Worm (Caenorhabditis elegans) whole organism, L1 larva: ENCODE measurements around the gene hsp-12.3.

Experiments
- C16A3.4 ChIP-seq: fragments of 150-350 bp; optimal IDR thresholded peaks from 2 replicates; lab custom pipeline; 2014; ENCODE audit warnings: missing biosample characterization, missing genetic modification characterization
- F16B12.6 ChIP-seq: fragments of 150-350 bp; optimal IDR thresholded peaks from 2 replicates; lab custom pipeline; 2014; ENCODE audit warnings: missing biosample characterization, missing genetic modification characterization
- alr-1 ChIP-seq: fragments of 200-800 bp; sonication (Bioruptor generic); optimal IDR thresholded peaks from 2 replicates; lab custom pipeline; 2018; ENCODE audit warnings: borderline replicate concordance, mild to moderate bottlenecking, missing genetic modification characterization, missing compliant biosample characterization
- aly-2 ChIP-seq: fragments of 150-350 bp; optimal IDR thresholded peaks from 2 replicates; lab custom pipeline; 2014; ENCODE audit warnings: missing biosample characterization, missing genetic modification characterization
- blmp-1 ChIP-seq: fragments of 150-350 bp; optimal IDR thresholded peaks from 2 replicates; lab custom pipeline; 2014; ENCODE audit warnings: missing biosample characterization, missing genetic modification characterization
- dpl-1 ChIP-seq, 3 experiments: fragments of 150-350 bp in 2 of 3; sonication (generic microtip) in 1 of 3; optimal IDR thresholded peaks; 2 replicates each; lab custom pipeline; 2014 to 2017; ENCODE audit warnings: missing biosample characterization in 3 of 3, missing genetic modification characterization in 3 of 3, missing genetic modification reagents in 3 of 3
- dsc-1 ChIP-seq: sonication (generic microtip); optimal IDR thresholded peaks from 2 replicates; lab custom pipeline; 2016; ENCODE audit warnings: mild to moderate bottlenecking, missing genetic modification characterization, missing compliant biosample characterization
- efl-1 ChIP-seq, 4 experiments: fragments of 150-350 bp; optimal IDR thresholded peaks in 3 of 4; peaks in 1 of 4; 1 replicate in 1 of 4; 2 replicates in 3 of 4; lab custom pipeline; 2014; ENCODE audit warnings: missing biosample characterization in 2 of 4, missing genetic modification characterization in 2 of 4, missing genetic modification reagents in 2 of 4
- efl-3 ChIP-seq: fragments of 200-800 bp; sonication (Bioruptor generic); optimal IDR thresholded peaks from 2 replicates; lab custom pipeline; 2018; ENCODE audit warnings: mild to moderate bottlenecking, missing genetic modification characterization, missing compliant biosample characterization
- egl-13 ChIP-seq: sonication (generic microtip); optimal IDR thresholded peaks from 2 replicates; lab custom pipeline; 2016; ENCODE audit warnings: missing genotype, missing genetic modification reagents, missing genetic modification characterization, missing compliant biosample characterization
- elt-3 ChIP-seq, 6 experiments: fragments of 150-350 bp in 1 of 6; sonication (generic microtip); optimal IDR thresholded peaks; 2 replicates each; lab custom pipeline; 2017 to 2018; ENCODE audit warnings: missing biosample characterization in 6 of 6, missing genetic modification characterization in 6 of 6, inconsistent platforms in 1 of 6
- ets-5 ChIP-seq: fragments of 200-800 bp; sonication (Bioruptor generic); IDR thresholded peaks from 2 replicates; pipeline ENCODE4 v1.3.6; 2022; ENCODE audit warnings: missing genetic modification characterization, missing compliant biosample characterization
- fkh-4 ChIP-seq: sonication (generic microtip); optimal IDR thresholded peaks from 2 replicates; lab custom pipeline; 2016; ENCODE audit warnings: missing compliant biosample characterization, missing genetic modification characterization, borderline replicate concordance
- fkh-8 ChIP-seq: sonication (generic microtip); optimal IDR thresholded peaks from 2 replicates; lab custom pipeline; 2016; ENCODE audit warnings: mild to moderate bottlenecking, missing genetic modification characterization, missing compliant biosample characterization
- fos-1 ChIP-seq: fragments of 150-350 bp; optimal IDR thresholded peaks from 2 replicates; lab custom pipeline; 2014; ENCODE audit warnings: missing biosample characterization, missing genetic modification characterization
- grh-1 ChIP-seq: fragments of 200-800 bp; sonication (Bioruptor generic); IDR thresholded peaks from 2 replicates; pipeline ENCODE4 v1.3.6; 2022; ENCODE audit warnings: missing genetic modification reagents, missing genetic modification characterization, missing compliant biosample characterization
- hlh-17 ChIP-seq: fragments of 200-800 bp; sonication (Bioruptor generic); optimal IDR thresholded peaks from 2 replicates; lab custom pipeline; 2018; ENCODE audit warnings: missing genetic modification characterization, mild to moderate bottlenecking, missing compliant biosample characterization, moderate library complexity, borderline replicate concordance
- hlh-4 ChIP-seq: sonication (generic microtip); optimal IDR thresholded peaks from 2 replicates; lab custom pipeline; 2016; ENCODE audit warnings: mild to moderate bottlenecking, missing genetic modification characterization, missing compliant biosample characterization
- isw-1 ChIP-seq: fragments of 200-800 bp; sonication (Bioruptor generic); IDR thresholded peaks from 2 replicates; pipeline ENCODE4 v1.3.6; 2022; ENCODE audit warnings: missing genetic modification characterization, missing compliant biosample characterization
- lin-14 ChIP-seq: fragments of 200-800 bp; sonication (Bioruptor generic); optimal IDR thresholded peaks from 2 replicates; lab custom pipeline; 2018; ENCODE audit warnings: mild to moderate bottlenecking, missing genetic modification characterization, moderate library complexity, missing compliant biosample characterization
- lin-15B ChIP-seq: fragments of 150-350 bp; sonication (generic microtip); optimal IDR thresholded peaks from 3 replicates; lab custom pipeline; 2014; ENCODE audit warnings: missing biosample characterization, missing genetic modification characterization
- lin-35 ChIP-seq, 2 experiments: fragments of 150-350 bp; optimal IDR thresholded peaks; 2 replicates each; lab custom pipeline; 2014; ENCODE audit warnings: missing biosample characterization in 2 of 2, missing genetic modification characterization in 2 of 2, missing genetic modification reagents in 2 of 2
- lir-3 ChIP-seq: sonication (generic microtip); optimal IDR thresholded peaks from 2 replicates; lab custom pipeline; 2016; ENCODE audit warnings: mild to moderate bottlenecking, missing genetic modification characterization, moderate library complexity, missing compliant biosample characterization; ENCODE audit not compliant: poor library complexity
- mab-9 ChIP-seq: fragments of 200-800 bp; sonication (Bioruptor generic); IDR thresholded peaks from 2 replicates; pipeline ENCODE4 v1.3.6; 2022; ENCODE audit warnings: missing genetic modification reagents, missing genetic modification characterization, missing compliant biosample characterization
- mdl-1 ChIP-seq, 2 experiments: fragments of 150-350 bp; optimal IDR thresholded peaks; 2 replicates each; lab custom pipeline; 2014 to 2017; ENCODE audit warnings: missing biosample characterization in 2 of 2, missing genetic modification characterization in 2 of 2, inconsistent platforms in 1 of 2
- mep-1 ChIP-seq: fragments of 150-350 bp; optimal IDR thresholded peaks from 2 replicates; lab custom pipeline; 2014; ENCODE audit warnings: missing biosample characterization, missing genetic modification characterization
- nhr-11 ChIP-seq: fragments of 150-350 bp; optimal IDR thresholded peaks from 2 replicates; lab custom pipeline; 2014; ENCODE audit warnings: missing biosample characterization, missing genetic modification characterization
- nhr-19 ChIP-seq: fragments of 200-800 bp; sonication (Bioruptor generic); conservative IDR thresholded peaks from 2 replicates; pipeline ENCODE4 v1.3.6; 2022; ENCODE audit warnings: missing genetic modification characterization, missing compliant biosample characterization
- nhr-20 ChIP-seq: sonication (generic microtip); optimal IDR thresholded peaks from 2 replicates; lab custom pipeline; 2016; ENCODE audit warnings: mild to moderate bottlenecking, missing genetic modification characterization, missing compliant biosample characterization
- nhr-237 ChIP-seq: fragments of 150-350 bp; optimal IDR thresholded peaks from 2 replicates; lab custom pipeline; 2014; ENCODE audit warnings: missing biosample characterization, missing genetic modification characterization
- nhr-28 ChIP-seq: fragments of 150-350 bp; optimal IDR thresholded peaks from 2 replicates; lab custom pipeline; 2014; ENCODE audit warnings: missing biosample characterization, missing genetic modification characterization
- nhr-47 ChIP-seq: sonication (generic microtip); optimal IDR thresholded peaks from 2 replicates; lab custom pipeline; 2016; ENCODE audit warnings: mild to moderate bottlenecking, missing genetic modification characterization, moderate library complexity, missing compliant biosample characterization
- nhr-85 ChIP-seq: sonication (generic microtip); peaks from one replicate; lab custom pipeline; 2016; ENCODE audit warnings: missing genetic modification characterization, inconsistent platforms, missing compliant biosample characterization
- pax-3 ChIP-seq: fragments of 200-800 bp; sonication (Bioruptor generic); optimal IDR thresholded peaks from 2 replicates; lab custom pipeline; 2018; ENCODE audit warnings: mild to moderate bottlenecking, missing genetic modification characterization, moderate library complexity, missing compliant biosample characterization
- pqm-1 ChIP-seq: sonication (generic microtip); optimal IDR thresholded peaks from 3 replicates; lab custom pipeline; 2017; ENCODE audit warnings: missing biosample characterization, missing genetic modification characterization
- rnt-1 ChIP-seq: sonication (generic microtip); optimal IDR thresholded peaks from 2 replicates; lab custom pipeline; 2016; ENCODE audit warnings: mild to moderate bottlenecking, missing genetic modification characterization, moderate library complexity, missing compliant biosample characterization
- skn-1 ChIP-seq: fragments of 150-350 bp; optimal IDR thresholded peaks from 2 replicates; lab custom pipeline; 2014; ENCODE audit warnings: missing biosample characterization, missing genetic modification characterization
- sptf-1 ChIP-seq: fragments of 150-350 bp; optimal IDR thresholded peaks from 2 replicates; lab custom pipeline; 2014; ENCODE audit warnings: missing biosample characterization, missing genetic modification characterization
- swsn-7 ChIP-seq: sonication (generic microtip); optimal IDR thresholded peaks from 2 replicates; lab custom pipeline; 2016; ENCODE audit warnings: missing genetic modification characterization, missing compliant biosample characterization
- tbx-2 ChIP-seq: sonication (generic microtip); optimal IDR thresholded peaks from 2 replicates; lab custom pipeline; 2016; ENCODE audit warnings: missing genetic modification characterization, missing compliant biosample characterization
- unc-130 ChIP-seq: fragments of 150-350 bp; optimal IDR thresholded peaks from 2 replicates; lab custom pipeline; 2017; ENCODE audit warnings: missing biosample characterization, missing genetic modification characterization, inconsistent platforms
- unc-86 ChIP-seq: sonication (generic microtip); optimal IDR thresholded peaks from 2 replicates; lab custom pipeline; 2016; ENCODE audit warnings: missing genetic modification characterization, missing compliant biosample characterization
- unc-98 ChIP-seq: fragments of 200-800 bp; sonication (Bioruptor generic); IDR thresholded peaks from 2 replicates; pipeline ENCODE4 v1.3.6; 2022; ENCODE audit warnings: missing genetic modification characterization, missing compliant biosample characterization
- zip-4 ChIP-seq: fragments of 200-800 bp; sonication (Bioruptor generic); optimal IDR thresholded peaks from 2 replicates; lab custom pipeline; 2018; ENCODE audit warnings: mild to moderate bottlenecking, missing genetic modification characterization, moderate library complexity, missing compliant biosample characterization
- ztf-4 ChIP-seq: fragments of 150-350 bp; optimal IDR thresholded peaks from 2 replicates; lab custom pipeline; 2014; ENCODE audit warnings: missing biosample characterization, missing genetic modification characterization

The hsp-12.3 gene

ce11 chrIV:9485040-9485439 is 39.7 kb upstream of the hsp-12.3 start, which contains the start of gene gadr-2:
gadr-2 (minus strand) TSS chrIV:9485140.
- TF ChIP-seq zip-4 (GFP tag; lab: Kevin White, UChicago) (no peak), efl-1 (optimal IDR thresholded peaks at IDR 0.05; lab: Kevin White, UChicago) (no peak), efl-1 (GFP tag; optimal IDR thresholded peaks at IDR 0.05 in 1 of 2; lab: Kevin White, UChicago) (no peak), grh-1 (GFP tag; lab: Robert Waterston, UW) (no peak), elt-3 (tag; optimal IDR thresholded peaks at IDR 0.05; lab: Kevin White, UChicago) (no peak), lin-15B (tag; lab: Kevin White, UChicago) (no peak), lir-3 (no peak), fkh-8 (tag; lab: Kevin White, UChicago) (no peak), nhr-19 (GFP tag; lab: Robert Waterston, UW) (no peak), fkh-4 (tag; lab: Kevin White, UChicago) (no peak), fos-1 (tag; lab: Kevin White, UChicago) (no peak), nhr-237 (tag; lab: Kevin White, UChicago) (no peak), unc-86 (tag; lab: Kevin White, UChicago) (no peak), C16A3.4 (no peak), pqm-1 (tag; lab: Kevin White, UChicago) (no peak), tbx-2 (tag; lab: Kevin White, UChicago) (no peak), isw-1 (no peak), sptf-1 (tag; lab: Kevin White, UChicago) (no peak), lin-35 (GFP tag; optimal IDR thresholded peaks at IDR 0.05; lab: Kevin White, UChicago) (no peak)

ce11 chrIV:9480936-9481335 is 35.6 kb upstream of the hsp-12.3 start, which contains the start of gene cng-3:
cng-3 (minus strand) TSS chrIV:9481037.
- TF ChIP-seq pax-3 (tag; lab: Kevin White, UChicago) (peak; percentile 18), aly-2 (tag; lab: Kevin White, UChicago) (no peak), fkh-8 (tag; lab: Kevin White, UChicago) (peak; percentile 15), dsc-1 (tag; lab: Kevin White, UChicago) (peak; percentile 93)
- TF ChIP-seq, all 84 proteins: peak for 3

ce11 chrIV:9477135-9477928 is 32.0 kb upstream of the hsp-12.3 start, which contains the start of gene wrt-3:
wrt-3 (minus strand) TSS chrIV:9477456.
- TF ChIP-seq nhr-28 (no peak), mab-9 (GFP tag; lab: Robert Waterston, UW) (no peak), unc-130 (no peak), hlh-4 (tag; lab: Kevin White, UChicago) (no peak), nhr-20 (tag; lab: Kevin White, UChicago) (peak; percentile 24), fkh-4 (tag; lab: Kevin White, UChicago) (no peak), mep-1 (tag; lab: Kevin White, UChicago) (peak; percentile 67), nhr-85 (tag; lab: Kevin White, UChicago) (peak; percentile 89), dsc-1 (tag; lab: Kevin White, UChicago) (peak; percentile 27), swsn-7 (peak; percentile 53), blmp-1 (tag; lab: Kevin White, UChicago) (peak; percentile 89), zip-4 (GFP tag; lab: Kevin White, UChicago) (peak; percentile 20), ztf-4 (tag; lab: Kevin White, UChicago) (no peak), skn-1 (tag; lab: Kevin White, UChicago) (no peak), efl-3 (GFP tag; lab: Kevin White, UChicago) (no peak), mdl-1 (tag; optimal IDR thresholded peaks at IDR 0.05; lab: Kevin White, UChicago) (peak in 1 of 2 experiments; percentile 45), lin-14 (GFP tag; lab: Kevin White, UChicago) (peak; percentile 73), isw-1 (no peak), nhr-11 (tag; lab: Kevin White, UChicago) (no peak), nhr-47 (tag; lab: Kevin White, UChicago) (peak; percentile 65), aly-2 (tag; lab: Kevin White, UChicago) (peak; percentile 39), dpl-1 (GFP tag; optimal IDR thresholded peaks at IDR 0.05; lab: Kevin White, UChicago) (peak in 1 of 3 experiments; percentile 29), ets-5 (GFP tag; lab: Robert Waterston, UW) (no peak), hlh-17 (GFP tag; lab: Kevin White, UChicago) (no peak), rnt-1 (peak; percentile 44), pqm-1 (tag; lab: Kevin White, UChicago) (no peak), F16B12.6 (tag; lab: Kevin White, UChicago) (no peak), unc-98 (GFP tag; lab: Robert Waterston, UW) (no peak), egl-13 (peak; percentile 18), lin-15B (tag; lab: Kevin White, UChicago) (no peak), alr-1 (no peak), lir-3 (peak; percentile 16)
